Fruit fly (Drosophila melanogaster) whole organism, pupa: ENCODE measurements around the gene pygo.

Experiments
- CG10348 ChIP-seq: fragments of 200-800 bp; sonication (Bioruptor generic); IDR thresholded peaks from 2 replicates; pipeline ENCODE4 v1.3.6; 2022; ENCODE audit warnings: missing biosample characterization, missing genetic modification characterization
- CG12605 ChIP-seq: fragments of 200-800 bp; sonication (Bioruptor generic); IDR thresholded peaks from 2 replicates; pipeline ENCODE4 v1.3.6; 2022; ENCODE audit warnings: missing biosample characterization, missing genetic modification characterization
- CG14655 ChIP-seq: fragments of 200-800 bp; sonication (Bioruptor generic); optimal IDR thresholded peaks from 3 replicates; lab custom pipeline; 2017; ENCODE audit warnings: mild to moderate bottlenecking, missing biosample characterization, missing genetic modification reagents, missing genetic modification characterization
- CG15710 ChIP-seq: fragments of 200-800 bp; sonication (Bioruptor generic); optimal IDR thresholded peaks from 2 replicates; lab custom pipeline; 2018; ENCODE audit warnings: missing biosample characterization, mild to moderate bottlenecking, missing genetic modification characterization, moderate library complexity
- CG17806 ChIP-seq: fragments of 200-800 bp; sonication (Bioruptor generic); optimal IDR thresholded peaks from 2 replicates; lab custom pipeline; 2018; ENCODE audit warnings: missing biosample characterization, mild to moderate bottlenecking, missing genetic modification characterization, moderate library complexity
- CG32121 ChIP-seq: fragments of 200-800 bp; sonication (Bioruptor generic); IDR thresholded peaks from 2 replicates; pipeline ENCODE4 v1.3.6; 2022; ENCODE audit warnings: missing biosample characterization, missing genetic modification characterization
- CG34367 ChIP-seq: fragments of 200-800 bp; sonication (Bioruptor generic); optimal IDR thresholded peaks from 2 replicates; lab custom pipeline; 2018; ENCODE audit warnings: missing biosample characterization, mild to moderate bottlenecking, missing genetic modification characterization
- CG4496 ChIP-seq: fragments of 200-800 bp; sonication (Bioruptor generic); IDR thresholded peaks from 3 replicates; pipeline ENCODE4 v1.3.6; 2022; ENCODE audit warnings: missing biosample characterization, missing genetic modification characterization
- CG8159 ChIP-seq: fragments of 200-800 bp; sonication (Bioruptor generic); optimal IDR thresholded peaks from 3 replicates; lab custom pipeline; 2018; ENCODE audit warnings: missing biosample characterization, mild to moderate bottlenecking, missing genetic modification characterization, moderate library complexity
- CG8301 ChIP-seq: fragments of 200-800 bp; sonication (Bioruptor generic); optimal IDR thresholded peaks from 2 replicates; lab custom pipeline; 2018; ENCODE audit warnings: missing biosample characterization, mild to moderate bottlenecking, missing genetic modification characterization
- CG9948 ChIP-seq: fragments of 200-800 bp; sonication (Bioruptor generic); optimal IDR thresholded peaks from 2 replicates; lab custom pipeline; 2018; ENCODE audit warnings: missing biosample characterization, mild to moderate bottlenecking, missing genetic modification characterization, moderate library complexity
- D1 ChIP-seq: fragments of 200-800 bp; sonication (Bioruptor generic); optimal IDR thresholded peaks from 2 replicates; lab custom pipeline; 2018; ENCODE audit warnings: missing biosample characterization, mild to moderate bottlenecking, missing genetic modification characterization, moderate library complexity
- EcR ChIP-seq: fragments of 200-800 bp; sonication (Bioruptor generic); optimal IDR thresholded peaks from 3 replicates; lab custom pipeline; 2019; ENCODE audit warnings: missing biosample characterization, missing genetic modification characterization, mild to moderate bottlenecking, moderate library complexity, missing genetic modification reagents
- Ets98B ChIP-seq: fragments of 200-800 bp; sonication (Bioruptor generic); IDR thresholded peaks from 2 replicates; pipeline ENCODE4 v1.3.6; 2022; ENCODE audit warnings: missing biosample characterization, missing genetic modification characterization
- Pif1A ChIP-seq: fragments of 200-800 bp; sonication (Bioruptor generic); optimal IDR thresholded peaks from 3 replicates; lab custom pipeline; 2016; ENCODE audit warnings: missing biosample characterization, missing genetic modification characterization
- Pif1B ChIP-seq: fragments of 200-800 bp; sonication (Bioruptor generic); optimal IDR thresholded peaks from 3 replicates; lab custom pipeline; 2016; ENCODE audit warnings: missing biosample characterization, missing genetic modification characterization
- Snoo ChIP-seq: fragments of 200-800 bp; sonication (Bioruptor generic); optimal IDR thresholded peaks from 3 replicates; lab custom pipeline; 2017; ENCODE audit warnings: missing biosample characterization, mild to moderate bottlenecking, missing genetic modification characterization, inconsistent platforms
- fd96Ca ChIP-seq: fragments of 200-800 bp; sonication (Bioruptor generic); IDR thresholded peaks from 3 replicates; pipeline ENCODE4 v1.3.6; 2022; ENCODE audit warnings: missing biosample characterization, missing genetic modification characterization
- gl ChIP-seq: fragments of 200-800 bp; sonication (Bioruptor generic); optimal IDR thresholded peaks from 2 replicates; lab custom pipeline; 2018; ENCODE audit warnings: missing biosample characterization, mild to moderate bottlenecking, missing genetic modification characterization
- rn ChIP-seq: fragments of 200-800 bp; sonication (Bioruptor generic); IDR thresholded peaks from 2 replicates; pipeline ENCODE4 v1.3.6; 2022; ENCODE audit warnings: missing biosample characterization, missing genetic modification characterization

pygo gene

DNA sequence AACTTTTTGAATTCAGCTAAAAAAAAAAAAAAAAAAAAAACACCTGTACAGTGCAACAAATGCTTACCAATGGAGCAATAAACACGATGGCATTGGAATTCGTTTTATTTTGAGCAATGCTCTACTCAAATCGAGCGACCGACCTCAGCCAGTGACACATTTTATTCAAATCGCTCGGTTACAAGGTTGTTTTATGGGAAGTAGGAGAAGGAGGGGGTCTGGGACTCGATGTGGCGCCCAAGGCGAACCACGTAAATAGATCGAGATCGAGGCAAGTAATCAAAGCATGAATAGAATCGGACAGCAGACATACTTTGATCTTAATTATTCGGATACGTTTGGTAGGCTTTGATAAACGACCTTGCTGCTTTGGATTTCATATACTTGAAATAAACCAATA lies 22.7 kb upstream of the pygo start:
- 0 out of 3 replicates have a peak, but pooled peaks have one; percentile 28 for TF ChIP-seq fd96Ca
- TF ChIP-seq CG34367 (tag; lab: Kevin White, UChicago), result no peak
- no peak for TF ChIP-seq D1 (tag; lab: Kevin White, UChicago)

DNA sequence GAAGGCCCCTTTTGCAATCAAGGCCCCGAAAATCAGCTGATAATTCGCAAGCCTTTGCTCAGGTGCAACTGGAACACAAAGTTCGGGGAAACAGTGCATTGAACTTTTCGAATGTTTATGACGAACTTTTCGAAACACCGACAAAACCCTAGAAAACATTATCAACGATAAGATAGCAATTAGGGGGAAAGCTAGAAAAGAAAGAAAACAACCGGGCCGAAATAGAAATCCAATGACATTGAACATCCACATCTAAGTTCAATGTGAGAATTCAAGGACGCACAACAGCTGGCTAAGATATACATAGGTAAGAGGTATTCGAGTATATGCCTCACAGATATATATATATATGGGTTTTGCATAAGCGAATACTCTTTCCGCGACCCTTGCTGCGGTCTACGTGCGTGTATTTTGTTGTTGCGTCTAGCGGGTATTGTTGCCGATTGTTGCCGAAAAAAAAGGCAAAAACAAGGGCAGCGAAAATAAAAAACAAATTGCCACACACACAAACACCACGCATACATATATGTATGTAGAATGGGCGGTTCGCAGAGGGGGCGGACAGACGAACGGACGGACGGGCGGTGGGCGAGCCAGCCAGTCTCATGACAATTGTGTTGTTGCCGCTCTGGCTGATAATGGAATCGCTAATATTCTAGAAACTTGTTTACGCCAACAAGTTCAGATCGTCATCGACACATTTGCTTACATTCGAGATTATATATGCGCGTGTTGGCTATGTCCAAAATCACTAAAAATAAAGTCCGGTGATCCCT lies 19.2 kb upstream of the pygo start:
- no peak for TF ChIP-seq Snoo (tag; lab: Kevin White, UChicago)
- TF ChIP-seq Ets98B (GFP tag; lab: Robert Waterston, UW), result no peak
- TF ChIP-seq CG4496 (GFP tag; lab: Robert Waterston, UW), result 0 out of 3 replicates have a peak, but pooled peaks have one; percentile 17

DNA sequence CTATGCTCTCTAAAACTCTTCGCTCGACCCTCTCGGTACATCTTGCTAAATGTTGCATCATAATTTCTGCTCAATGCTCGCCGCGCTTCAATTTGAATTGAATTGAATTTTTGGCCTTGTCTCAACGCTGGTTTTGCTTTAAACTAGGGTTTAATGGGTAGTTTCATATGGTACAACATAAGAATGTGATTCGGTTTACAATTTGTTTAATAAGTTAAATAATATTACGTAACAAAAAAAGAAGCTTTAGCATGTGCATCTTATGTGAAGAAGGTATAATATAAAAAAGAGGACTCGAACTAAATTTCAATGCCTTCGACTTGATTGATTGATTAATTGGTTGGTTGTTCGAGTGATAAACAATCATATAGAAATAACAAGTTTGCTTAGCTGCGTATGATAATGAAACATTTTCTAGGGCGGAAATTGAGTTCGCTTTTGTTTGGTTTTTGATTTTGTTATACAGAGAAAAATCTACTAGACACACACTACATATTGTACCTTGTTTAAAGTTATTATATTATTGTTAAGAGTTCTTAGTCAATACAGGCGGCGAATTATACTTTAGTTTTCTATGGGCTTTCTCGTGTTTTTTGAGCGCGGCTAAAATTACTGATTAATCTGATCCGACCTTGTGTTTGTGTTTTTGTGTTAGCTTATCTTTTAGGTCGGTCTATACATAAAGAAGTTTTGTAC lies 17.4 kb upstream of the pygo start:
- TF ChIP-seq D1 (tag; lab: Kevin White, UChicago), result no peak
- TF ChIP-seq CG9948 (tag; lab: Kevin White, UChicago), result no peak
- no peak for TF ChIP-seq CG32121 (GFP tag; lab: Robert Waterston, UW)
- no peak for TF ChIP-seq CG12605 (GFP tag; lab: Robert Waterston, UW)
- TF ChIP-seq CG8159 (tag; lab: Kevin White, UChicago), result no peak
- no peak for TF ChIP-seq CG8301 (tag; lab: Kevin White, UChicago)
- TF ChIP-seq EcR (GFP tag; lab: Kevin White, UChicago), result no peak
- no peak for TF ChIP-seq CG10348
- no peak for TF ChIP-seq gl (tag; lab: Kevin White, UChicago)
- no peak for TF ChIP-seq Pif1A (GFP tag; lab: Kevin White, UChicago)
- no peak for TF ChIP-seq fd96Ca
- no peak for TF ChIP-seq Pif1B (GFP tag; lab: Kevin White, UChicago)
- TF ChIP-seq Ets98B (GFP tag; lab: Robert Waterston, UW), result no peak
- no peak for TF ChIP-seq CG14655 (GFP tag; lab: Kevin White, UChicago)
- TF ChIP-seq, all 21 proteins: peak for 0

DNA sequence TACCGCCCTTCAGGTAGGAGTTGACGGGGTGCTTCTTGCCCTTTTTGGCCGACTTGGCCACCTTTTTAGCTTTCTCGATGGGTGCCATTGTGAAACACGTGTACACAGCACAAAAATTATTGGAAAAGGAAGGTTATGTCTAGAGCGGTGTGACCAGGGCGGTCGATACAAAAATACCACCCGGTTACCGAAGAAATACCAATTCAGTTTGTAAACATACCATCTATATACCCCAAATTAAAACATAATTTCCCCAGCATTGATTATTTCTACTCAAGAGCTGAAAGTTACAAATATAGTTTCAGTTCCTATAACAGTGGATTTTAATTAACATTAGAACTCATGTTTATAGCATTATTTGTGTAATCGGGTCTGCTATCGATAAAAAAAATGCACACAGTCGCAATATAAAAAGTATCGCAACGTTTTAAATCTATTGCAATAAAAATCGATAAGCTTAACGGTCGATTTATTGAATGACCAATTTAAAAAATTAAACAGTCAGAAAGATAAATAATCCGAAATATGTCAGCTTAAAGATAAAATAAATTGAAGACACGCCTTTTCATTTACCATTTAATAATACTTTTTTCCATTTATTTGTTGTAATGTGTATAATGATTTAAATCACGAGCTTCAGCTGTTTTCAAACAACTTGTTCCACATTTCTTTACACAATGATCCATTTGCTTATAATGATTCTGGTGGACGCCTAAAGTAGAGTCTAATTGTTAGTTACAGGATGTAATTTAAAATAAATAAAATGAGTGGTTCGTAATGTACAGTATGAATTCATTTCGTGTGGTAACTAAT lies 15.8 kb upstream of the pygo start, which contains the start of gene RpL6:
RpL6 (minus strand) TSS at position 134 of the 813 bp plus-strand sequence.
- TF ChIP-seq Ets98B (GFP tag; lab: Robert Waterston, UW) (no peak), CG8301 (tag; lab: Kevin White, UChicago) (no peak), CG12605 (GFP tag; lab: Robert Waterston, UW) (no peak), rn (GFP tag; lab: Robert Waterston, UW) (no peak), fd96Ca (no peak), D1 (tag; lab: Kevin White, UChicago) (no peak), Pif1A (GFP tag; lab: Kevin White, UChicago) (no peak), CG32121 (GFP tag; lab: Robert Waterston, UW) (no peak), CG10348 (no peak), CG15710 (tag; lab: Kevin White, UChicago) (no peak)

DNA sequence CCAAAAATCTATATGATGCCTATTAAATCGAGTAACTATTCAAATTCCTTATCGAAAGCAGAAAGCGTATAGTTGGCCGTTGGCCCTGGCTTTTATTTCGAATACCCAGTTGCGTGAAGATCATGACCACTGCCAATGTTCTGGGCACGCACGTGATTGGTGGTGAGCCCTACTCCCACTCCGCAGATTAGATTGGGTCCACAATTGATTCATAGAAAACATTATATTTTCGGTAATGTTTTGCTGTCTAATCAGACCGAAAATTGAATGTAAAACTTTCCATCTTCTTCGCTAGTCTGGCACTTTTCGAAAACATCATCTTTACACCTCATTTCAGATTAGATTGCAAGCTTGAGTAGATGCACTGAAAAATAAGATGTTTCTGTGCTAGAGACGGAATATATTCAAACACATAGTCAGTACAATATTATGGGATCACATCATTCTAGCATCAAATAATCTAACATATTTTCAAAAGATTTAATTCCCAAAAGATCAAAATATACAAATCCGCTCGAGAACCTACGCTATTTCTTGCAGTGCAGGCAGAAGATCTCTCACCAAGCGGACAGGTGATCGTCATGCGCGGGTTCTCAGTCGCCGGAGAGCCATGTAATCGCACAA lies 11.9 kb upstream of the pygo start, which contains the start of gene CG1774:
CG1774 (plus strand) TSS at position 548 of the 624 bp plus-strand sequence.
- TF ChIP-seq EcR (GFP tag; lab: Kevin White, UChicago), result no peak
- TF ChIP-seq Snoo (tag; lab: Kevin White, UChicago), result peak; percentile 37
- no peak for TF ChIP-seq CG34367 (tag; lab: Kevin White, UChicago)
- peak; percentile 82 for TF ChIP-seq CG4496 (GFP tag; lab: Robert Waterston, UW)
- TF ChIP-seq CG8301 (tag; lab: Kevin White, UChicago), result no peak
- peak; percentile 51 for TF ChIP-seq CG12605 (GFP tag; lab: Robert Waterston, UW)
- TF ChIP-seq CG9948 (tag; lab: Kevin White, UChicago), result no peak
- peak; percentile 61; the same call in 1 of the 2 replicates for TF ChIP-seq CG32121 (GFP tag; lab: Robert Waterston, UW)
- peak; percentile 75 for TF ChIP-seq Ets98B (GFP tag; lab: Robert Waterston, UW)
- peak; percentile 25; the same call in 1 of the 2 replicates for TF ChIP-seq rn (GFP tag; lab: Robert Waterston, UW)
- peak; percentile 54; the same call in 2 of the 3 replicates for TF ChIP-seq fd96Ca
- TF ChIP-seq Pif1B (GFP tag; lab: Kevin White, UChicago), result no peak
- TF ChIP-seq CG15710 (tag; lab: Kevin White, UChicago), result peak; percentile 11
- TF ChIP-seq CG17806 (tag; lab: Kevin White, UChicago), result peak; percentile 10
- TF ChIP-seq CG14655 (GFP tag; lab: Kevin White, UChicago), result no peak
- TF ChIP-seq, all 21 proteins: peak for 9
